Worm (Caenorhabditis elegans): ENCODE data around the gene ceh-81.
"Not testable (repeated sequence)": the region's sequence is repeated elsewhere in the genome, so short reads cannot be mapped to it uniquely, and the experiment has no call there.

Gene ceh-81

DNA sequence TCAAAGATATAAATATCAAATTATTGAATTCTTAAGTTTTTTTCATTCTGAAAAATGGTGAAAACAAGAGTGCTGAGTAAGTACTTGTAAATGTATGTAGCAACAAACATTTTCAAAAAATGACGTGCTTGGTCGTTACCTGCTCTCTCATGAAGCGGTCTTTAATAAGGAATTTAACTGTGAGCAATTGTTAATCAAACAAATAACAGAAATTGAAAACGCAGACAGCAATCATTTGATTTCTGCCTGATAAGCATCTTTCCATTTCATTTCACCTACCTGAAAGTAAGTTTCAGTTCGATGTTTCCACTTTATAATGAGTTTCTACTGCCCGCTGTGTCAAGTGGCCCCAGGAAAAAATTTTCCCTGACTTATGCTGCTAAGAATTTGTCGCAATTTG is 32.9 kb downstream of the ceh-81 start, which contains the start of gene math-28:
Gene math-28 (plus strand): TSS at position 301 of the 400 bp plus-strand sequence.
- TF ChIP-seq aly-1 (tag; optimal IDR thresholded peaks at IDR 0.05) (no peak), flt-1 (GFP tag; IDR thresholded peaks at IDR 0.05) (no peak), scrt-1 (GFP tag; IDR thresholded peaks at IDR 0.05) (no peak), ets-7 (tag; optimal IDR thresholded peaks at IDR 0.05) (no peak), hmg-4 (GFP tag; optimal IDR thresholded peaks at IDR 0.05) (no peak), tbx-37 (GFP tag; conservative IDR thresholded peaks at IDR 0.05) (no peak), hmbx-1 (tag; optimal IDR thresholded peaks at IDR 0.05) (no peak), tra-4 (tag; optimal IDR thresholded peaks at IDR 0.05) (no peak), F13C5.2 (tag; optimal IDR thresholded peaks at IDR 0.05) (no peak), pes-1 (GFP tag; IDR thresholded peaks at IDR 0.05) (no peak), hnd-1 (tag; optimal IDR thresholded peaks at IDR 0.05) (no peak), ceh-13 (GFP tag; optimal IDR thresholded peaks at IDR 0.05) (no peak), sea-1 (GFP tag; conservative IDR thresholded peaks at IDR 0.05) (no peak), ama-1 (optimal IDR thresholded peaks at IDR 0.05) (no peak), tbx-11 (GFP tag; IDR thresholded peaks at IDR 0.05) (no peak), B0310.2 (tag; optimal IDR thresholded peaks at IDR 0.05) (no peak), ceh-36 (tag; optimal IDR thresholded peaks at IDR 0.05) (no peak)

- TF ChIP-seq tbx-37 (GFP tag; conservative IDR thresholded peaks at IDR 0.05) (no peak), ceh-13 (GFP tag; optimal IDR thresholded peaks at IDR 0.05) (no peak), pes-1 (GFP tag; IDR thresholded peaks at IDR 0.05) (no peak), tbx-11 (GFP tag; IDR thresholded peaks at IDR 0.05) (no peak), F13C5.2 (tag; optimal IDR thresholded peaks at IDR 0.05) (no peak), hnd-1 (tag; optimal IDR thresholded peaks at IDR 0.05) (no peak), ets-7 (tag; optimal IDR thresholded peaks at IDR 0.05) (no peak), sea-1 (GFP tag; conservative IDR thresholded peaks at IDR 0.05) (no peak), ama-1 (optimal IDR thresholded peaks at IDR 0.05) (no peak), ceh-36 (tag; optimal IDR thresholded peaks at IDR 0.05) (no peak), hmbx-1 (tag; optimal IDR thresholded peaks at IDR 0.05) (no peak), scrt-1 (GFP tag; IDR thresholded peaks at IDR 0.05) (no peak), hmg-4 (GFP tag; optimal IDR thresholded peaks at IDR 0.05) (no peak), aly-1 (tag; optimal IDR thresholded peaks at IDR 0.05) (no peak), flt-1 (GFP tag; IDR thresholded peaks at IDR 0.05) (no peak), B0310.2 (tag; optimal IDR thresholded peaks at IDR 0.05) (no peak), tra-4 (tag; optimal IDR thresholded peaks at IDR 0.05) (no peak)
Measured at ce11 chrII:1766715-1767114, 36.5 kb downstream of the ceh-81 start.

ce11 chrII:1771347-1771746 is 41.1 kb downstream of the ceh-81 start, which contains the start of gene math-26:
math-26 (plus strand) TSS chrII:1771647.
- TF ChIP-seq hnd-1 (tag; optimal IDR thresholded peaks at IDR 0.05); scrt-1 (GFP tag; IDR thresholded peaks at IDR 0.05); flt-1 (GFP tag; IDR thresholded peaks at IDR 0.05): not testable (repeated sequence)

DNA sequence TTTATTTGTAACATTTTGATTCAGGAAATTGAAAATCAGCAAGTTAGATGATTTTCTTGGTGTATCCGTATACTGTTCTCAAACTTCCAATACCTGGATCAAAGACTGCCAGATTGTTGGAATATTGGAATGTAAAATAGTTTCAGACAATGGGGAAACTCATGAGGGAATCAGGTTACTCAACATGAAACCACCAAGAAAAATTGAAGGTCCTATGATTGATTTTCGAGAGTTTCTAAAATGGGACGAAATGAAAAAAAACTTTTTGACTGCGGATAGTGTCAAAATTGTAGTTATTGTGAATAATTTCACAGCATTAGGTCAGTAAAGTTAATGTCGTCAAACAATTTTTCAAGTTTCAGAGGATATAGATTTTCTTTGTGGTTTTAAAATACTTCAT is 41.6 kb downstream of the ceh-81 start, which contains the start of gene math-3:
Gene math-3 (plus strand): TSS at position 301 of the 400 bp plus-strand sequence.
- TF ChIP-seq F13C5.2 (tag; optimal IDR thresholded peaks at IDR 0.05): no peak
- no peak for TF ChIP-seq hmg-4 (GFP tag; optimal IDR thresholded peaks at IDR 0.05)
- no peak for TF ChIP-seq tra-4 (tag; optimal IDR thresholded peaks at IDR 0.05)
- TF ChIP-seq ceh-13 (GFP tag; optimal IDR thresholded peaks at IDR 0.05): no peak
- no peak for TF ChIP-seq sea-1 (GFP tag; conservative IDR thresholded peaks at IDR 0.05)
- no peak for TF ChIP-seq pes-1 (GFP tag; IDR thresholded peaks at IDR 0.05)

DNA sequence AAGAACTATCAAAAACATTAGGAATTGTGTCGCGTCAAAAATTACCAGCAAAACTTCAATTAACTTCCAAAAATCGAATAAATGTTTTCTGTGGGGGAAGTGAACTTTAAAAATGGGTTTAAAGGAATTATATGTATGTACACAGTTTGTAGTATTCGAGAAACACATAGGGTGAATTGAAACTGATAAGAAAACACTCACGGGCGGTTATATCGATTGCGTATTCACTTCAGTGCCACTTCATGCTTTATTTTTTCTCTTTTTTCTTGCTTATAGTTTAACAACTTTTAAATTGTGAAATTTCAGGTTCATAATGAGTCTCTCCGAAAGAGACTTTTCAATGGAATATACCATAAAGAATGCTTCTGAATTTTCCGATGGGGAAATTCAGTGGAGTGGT is 45.0 kb downstream of the ceh-81 start, which contains the start of gene F36H5.14:
Gene F36H5.14 (plus strand): TSS at position 301 of the 400 bp plus-strand sequence.
- not testable (repeated sequence) for TF ChIP-seq B0310.2 (tag; optimal IDR thresholded peaks at IDR 0.05); hmg-4 (GFP tag; optimal IDR thresholded peaks at IDR 0.05); ceh-13 (GFP tag; optimal IDR thresholded peaks at IDR 0.05)
